Worm (Caenorhabditis elegans) whole organism, L4/young adult: Measurements from ENCODE around the gene F35D11.4.

Experiments
- W03F9.2 ChIP-seq: fragments of 150-350 bp; optimal IDR thresholded peaks from 2 replicates; lab custom pipeline; 2014; ENCODE audit warnings: missing biosample characterization, missing genetic modification characterization
- dao-5 ChIP-seq: sonication (generic microtip); optimal IDR thresholded peaks from 2 replicates; lab custom pipeline; 2016; ENCODE audit warnings: missing genotype, missing genetic modification characterization, moderate library complexity, missing compliant biosample characterization
- him-1 ChIP-seq: sonication (generic microtip); optimal IDR thresholded peaks from 2 replicates; lab custom pipeline; 2016; ENCODE audit warnings: missing genotype, missing genetic modification reagents, missing genetic modification characterization, missing compliant biosample characterization

ce11 chrII:4638241-4638640 lies 35.0 kb downstream of the F35D11.4 start, which contains the start of gene che-10:
- TF ChIP-seq him-1 (tag; lab: Kevin White, UChicago) (no peak), dao-5 (tag; lab: Kevin White, UChicago) (no peak), W03F9.2 (tag; lab: Kevin White, UChicago) (no peak)
